Fruit fly (Drosophila melanogaster): ENCODE measurements around the gene Sam-S.
A peak's percentile ranks its signal among the peaks of the same experiment; 100 is the strongest.

DNA sequence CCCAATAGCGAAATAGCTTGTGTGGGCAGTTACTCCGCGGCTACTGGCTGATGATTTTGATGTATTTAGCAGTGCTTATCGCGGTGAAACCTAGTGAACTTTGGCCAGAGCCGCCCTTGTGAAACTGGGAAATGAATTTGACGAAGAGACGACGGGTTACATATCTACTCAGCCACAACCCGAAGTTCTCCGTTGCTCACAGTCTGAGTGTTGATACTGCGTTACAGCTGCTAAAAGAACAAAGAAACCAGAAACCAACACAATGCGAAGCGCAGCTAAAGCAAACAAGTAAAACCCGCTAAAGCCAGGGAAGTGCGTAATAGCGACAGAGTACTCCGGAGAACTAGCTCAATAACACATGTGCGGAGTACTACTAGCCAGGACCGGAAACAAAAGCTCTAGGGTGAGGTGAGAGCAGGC lies 21.6 kb downstream of the Sam-S start:
- TF ChIP-seq CG14655 (GFP tag; optimal IDR thresholded peaks at IDR 0.05) (no peak), CG13204 (GFP tag; optimal IDR thresholded peaks at IDR 0.05) (peak; percentile 25)

All from whole organism, pupa.